Fruit fly (Drosophila melanogaster): Measurements from ENCODE around the gene ImpL2.
A peak's percentile ranks its signal among the peaks of the same experiment; 100 is the strongest.

ImpL2 gene

dm6 chr3L:4236097-4236572, at the start of gene ImpL2:
ImpL2 (minus strand) TSS chr3L:4236147.
- TF ChIP-seq Xrp1 (GFP tag; IDR thresholded peaks at IDR 0.05): no peak
- peak; percentile 93 for TF ChIP-seq Deaf1 (tag; optimal IDR thresholded peaks at IDR 0.05)
- peak; percentile 36 for TF ChIP-seq Med (GFP tag)
- TF ChIP-seq ap (GFP tag; IDR thresholded peaks at IDR 0.05): no peak
- no peak for TF ChIP-seq NFAT (GFP tag; IDR thresholded peaks at IDR 0.05)
- TF ChIP-seq scrt (GFP tag; optimal IDR thresholded peaks at IDR 0.05): peak; percentile 79
- peak; percentile 91 for TF ChIP-seq CG13894 (tag; optimal IDR thresholded peaks at IDR 0.05)
- no peak for TF ChIP-seq CG32532 (GFP tag; IDR thresholded peaks at IDR 0.05)
- TF ChIP-seq Spps (tag; optimal IDR thresholded peaks at IDR 0.05): no peak
- peak; percentile 45 for TF ChIP-seq abd-A (tag; optimal IDR thresholded peaks at IDR 0.05)
- TF ChIP-seq CG8281 (tag; optimal IDR thresholded peaks at IDR 0.05): peak; percentile 79
- TF ChIP-seq CTCF (GFP tag; optimal IDR thresholded peaks at IDR 0.05): no peak
- TF ChIP-seq E2f1 (GFP tag; IDR thresholded peaks at IDR 0.05): no peak

- TF ChIP-seq CG42726 (GFP tag; IDR thresholded peaks at IDR 0.05; ENCODE audit: partially characterized antibody) (no peak), sim (GFP tag; IDR thresholded peaks at IDR 0.05) (no peak), Rfx (GFP tag; IDR thresholded peaks at IDR 0.05) (0 out of 2 replicates have a peak, but pooled peaks have one; percentile 38), slp2 (GFP tag; optimal IDR thresholded peaks at IDR 0.05) (no peak), CG9797 (GFP tag; optimal IDR thresholded peaks at IDR 0.05) (peak; percentile 3), sd (tag; optimal IDR thresholded peaks at IDR 0.05) (no peak), Hey (tag; optimal IDR thresholded peaks at IDR 0.05) (no peak), Gug (GFP tag; IDR thresholded peaks at IDR 0.05) (no peak), luna (GFP tag; optimal IDR thresholded peaks at IDR 0.05) (no peak), ewg (GFP tag; optimal IDR thresholded peaks at IDR 0.05) (no peak), wdn (GFP tag; IDR thresholded peaks at IDR 0.05) (no peak), bigmax (GFP tag; optimal IDR thresholded peaks at IDR 0.05) (peak; percentile 43), CG9876 (GFP tag; optimal IDR thresholded peaks at IDR 0.05) (no peak), CG4328 (GFP tag; optimal IDR thresholded peaks at IDR 0.05) (no peak), CG32772 (GFP tag; IDR thresholded peaks at IDR 0.05) (no peak), stc (GFP tag; IDR thresholded peaks at IDR 0.05) (no peak), CG14050 (GFP tag; IDR thresholded peaks at IDR 0.05) (no peak), CG1647 (GFP tag; optimal IDR thresholded peaks at IDR 0.05) (no peak), CG3726 (GFP tag; IDR thresholded peaks at IDR 0.05) (no peak), TFAM (GFP tag; optimal IDR thresholded peaks at IDR 0.05) (no peak), hb (GFP tag; IDR thresholded peaks at IDR 0.05; ENCODE audit: partially characterized antibody) (no peak), usp (GFP tag; optimal IDR thresholded peaks at IDR 0.05) (no peak), CG6654 (GFP tag; optimal IDR thresholded peaks at IDR 0.05) (no peak), CG6254 (GFP tag; optimal IDR thresholded peaks at IDR 0.05) (no peak), CG1602 (GFP tag; optimal IDR thresholded peaks at IDR 0.05) (no peak), tna (GFP tag; IDR thresholded peaks at IDR 0.05; ENCODE audit: partially characterized antibody) (no peak), trem (tag; optimal IDR thresholded peaks at IDR 0.05) (peak; percentile 50), CG6813 (GFP tag; optimal IDR thresholded peaks at IDR 0.05) (no peak), fru (optimal IDR thresholded peaks at IDR 0.05) (no peak), pfk (GFP tag; optimal IDR thresholded peaks at IDR 0.05) (no peak), croc (GFP tag; conservative IDR thresholded peaks at IDR 0.05) (no peak), CG12942 (GFP tag; optimal IDR thresholded peaks at IDR 0.05) (no peak), Tbp (GFP tag; optimal IDR thresholded peaks at IDR 0.05) (no peak), MESR4 (GFP tag; optimal IDR thresholded peaks at IDR 0.05) (peak; percentile 95), Dll (GFP tag; IDR thresholded peaks at IDR 0.05; ENCODE audit: partially characterized antibody) (0 out of 4 replicates have a peak, but pooled peaks have one; percentile 14), pum (GFP tag; optimal IDR thresholded peaks at IDR 0.05) (no peak), Ets65A (GFP tag) (peak; percentile 58), Dbx (GFP tag; IDR thresholded peaks at IDR 0.05) (no peak)
Observed at dm6 chr3L:4283428-4284089, 47.6 kb upstream of the ImpL2 start, which contains the start of the genes srw and CG1316. srw (minus strand) TSS chr3L:4283478. CG1316 (plus strand) TSS chr3L:4283851.

All from whole organism, embryonic.